Fruit fly (Drosophila melanogaster): ENCODE data around the gene MFS3.

The MFS3 gene

DNA sequence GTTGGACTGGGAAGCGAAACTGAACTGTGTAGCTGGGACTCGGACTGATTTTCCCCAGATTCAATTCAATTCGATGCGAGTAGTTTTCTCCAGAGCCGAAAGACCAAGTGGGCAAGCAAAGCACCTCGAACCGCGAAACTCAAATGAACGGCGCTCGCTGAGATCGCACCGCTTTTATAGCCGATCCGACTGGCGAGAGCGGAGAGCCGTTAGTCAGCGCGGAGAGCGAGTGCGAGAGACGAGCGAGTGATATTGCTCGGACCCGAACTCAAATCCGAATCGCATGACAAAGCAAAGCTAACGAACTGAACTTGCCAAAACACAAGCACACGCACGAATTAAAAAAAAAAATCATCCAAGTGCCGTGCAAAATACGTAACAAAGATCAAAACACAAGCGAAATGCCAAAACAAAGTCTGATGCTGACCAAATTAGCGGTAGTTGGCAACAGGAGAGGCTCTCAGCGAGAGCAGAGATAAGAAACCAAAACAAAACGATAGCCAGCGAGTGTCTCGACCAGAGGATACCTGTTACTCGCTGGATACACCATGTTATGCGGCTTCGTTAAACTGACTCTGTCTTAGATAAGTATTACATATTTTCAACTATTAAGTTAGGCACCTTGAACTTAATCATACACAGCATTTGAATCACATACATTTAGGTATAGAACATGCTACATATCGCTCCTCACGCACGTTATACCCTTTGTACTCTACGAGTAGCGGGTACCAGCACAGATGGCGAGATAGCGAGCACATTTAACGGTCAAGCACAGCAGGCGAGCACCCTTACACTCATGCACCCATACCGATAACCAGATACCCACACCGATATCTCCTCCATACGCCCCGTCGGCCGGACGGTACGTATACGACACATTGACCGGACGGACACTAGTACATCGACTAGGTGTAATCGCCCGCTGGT is 23.9 kb upstream of the MFS3 start (continued):
- TF ChIP-seq crp (GFP tag; optimal IDR thresholded peaks at IDR 0.05) (peak in 1 of 2 experiments; percentile 14), ERR (GFP tag; optimal IDR thresholded peaks at IDR 0.05) (peak; percentile 1), ftz-f1 (GFP tag; optimal IDR thresholded peaks at IDR 0.05) (peak; percentile 20), CG11456 (GFP tag; IDR thresholded peaks at IDR 0.05) (peak; percentile 66), kah (GFP tag; optimal IDR thresholded peaks at IDR 0.05) (peak; percentile 3), mam (GFP tag; optimal IDR thresholded peaks at IDR 0.05) (peak; percentile 77), Hsf (GFP tag; optimal IDR thresholded peaks at IDR 0.05) (peak; percentile 80), H15 (GFP tag; IDR thresholded peaks at IDR 0.05) (peak; percentile 47; the same call in 2 of the 3 replicates), Ptx1 (GFP tag; IDR thresholded peaks at IDR 0.05) (peak; percentile 84), CG43689 (GFP tag; IDR thresholded peaks at IDR 0.05) (no peak), gsb (GFP tag; IDR thresholded peaks at IDR 0.05) (peak; percentile 55; the same call in 1 of the 2 replicates), hbn (GFP tag; IDR thresholded peaks at IDR 0.05; ENCODE audit: partially characterized antibody) (no peak), sob (GFP tag; IDR thresholded peaks at IDR 0.05) (peak; percentile 77), sim (GFP tag; IDR thresholded peaks at IDR 0.05) (no peak), MESR4 (GFP tag; optimal IDR thresholded peaks at IDR 0.05) (no peak), lab (GFP tag; optimal IDR thresholded peaks at IDR 0.05) (peak; percentile 84), CG6272 (GFP tag; IDR thresholded peaks at IDR 0.05) (peak; percentile 57), ham (GFP tag; IDR thresholded peaks at IDR 0.05) (no peak), D19B (GFP tag; optimal IDR thresholded peaks at IDR 0.05) (peak; percentile 99), E2f1 (GFP tag; IDR thresholded peaks at IDR 0.05) (peak; percentile 75), corto (GFP tag; optimal IDR thresholded peaks at IDR 0.05) (peak; percentile 87), run (tag; optimal IDR thresholded peaks at IDR 0.05) (no peak), CG9797 (GFP tag; optimal IDR thresholded peaks at IDR 0.05) (no peak), Awh (GFP tag; IDR thresholded peaks at IDR 0.05) (peak; percentile 36; the same call in 1 of the 2 replicates), Stat92E (GFP tag; optimal IDR thresholded peaks at IDR 0.05) (no peak), sens (GFP tag) (peak; percentile 93), pum (GFP tag; optimal IDR thresholded peaks at IDR 0.05) (peak; percentile 37), CG3847 (GFP tag; IDR thresholded peaks at IDR 0.05) (peak; percentile 78), Hand (GFP tag; optimal IDR thresholded peaks at IDR 0.05) (peak; percentile 42), CG17802 (tag; optimal IDR thresholded peaks at IDR 0.05) (no peak), CG4404 (GFP tag; IDR thresholded peaks at IDR 0.05) (peak; percentile 66), CG10979 (tag; optimal IDR thresholded peaks at IDR 0.05) (peak; percentile 34), dmrt99B (tag; optimal IDR thresholded peaks at IDR 0.05) (peak; percentile 70), CG14441 (GFP tag; IDR thresholded peaks at IDR 0.05) (peak; percentile 84), ken (GFP tag; IDR thresholded peaks at IDR 0.05) (peak; percentile 72; the same call in 2 of the 3 replicates)

DNA sequence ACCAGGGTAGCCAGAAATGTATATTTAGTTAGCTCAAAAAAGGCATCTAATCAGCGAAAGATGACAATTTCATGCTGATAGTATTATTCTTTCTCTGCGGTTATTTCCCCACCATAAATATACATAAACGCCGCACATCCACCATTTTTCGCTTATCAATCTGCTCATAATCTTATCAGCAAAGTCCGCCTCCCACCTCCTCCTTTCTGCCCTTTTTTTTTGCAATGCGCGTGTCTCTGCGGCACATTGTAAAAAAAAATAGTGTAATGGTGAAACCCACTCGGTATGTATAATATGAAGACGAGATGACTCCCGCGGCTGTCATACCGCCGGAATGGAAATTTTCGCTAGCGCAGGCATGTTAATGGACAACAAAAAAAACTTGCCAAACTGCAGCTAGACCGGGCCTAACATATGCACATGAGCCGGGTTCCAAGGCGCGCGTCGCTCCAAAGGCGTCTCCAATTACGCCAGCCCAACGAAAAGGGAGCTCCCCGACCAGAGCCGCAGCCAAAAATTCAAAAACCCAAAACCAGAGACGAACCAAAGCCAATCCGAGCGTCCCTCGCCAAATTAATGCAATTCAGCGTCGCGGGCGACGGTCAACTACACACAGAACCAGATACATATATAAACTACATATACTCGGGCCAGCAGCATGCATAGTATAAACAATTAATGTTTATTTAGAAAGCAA is 22.6 kb upstream of the MFS3 start:
- TF ChIP-seq HLH54F (GFP tag; optimal IDR thresholded peaks at IDR 0.05): no peak
- TF ChIP-seq CG2116 (GFP tag; optimal IDR thresholded peaks at IDR 0.05): no peak
- no peak for TF ChIP-seq CG30403 (GFP tag; optimal IDR thresholded peaks at IDR 0.05)
- TF ChIP-seq sr (GFP tag; IDR thresholded peaks at IDR 0.05): no peak
- no peak for TF ChIP-seq CG4328 (GFP tag; optimal IDR thresholded peaks at IDR 0.05)
- TF ChIP-seq CG34224 (GFP tag; IDR thresholded peaks at IDR 0.05; ENCODE audit: partially characterized antibody): no peak
- no peak for TF ChIP-seq unpg (GFP tag; optimal IDR thresholded peaks at IDR 0.05)
- no peak for TF ChIP-seq CG31365 (tag; optimal IDR thresholded peaks at IDR 0.05)
- no peak for TF ChIP-seq CG1529 (GFP tag; optimal IDR thresholded peaks at IDR 0.05)
- TF ChIP-seq CG2202 (tag; optimal IDR thresholded peaks at IDR 0.05): no peak
- no peak for TF ChIP-seq CG2712 (tag; optimal IDR thresholded peaks at IDR 0.05)
- 0 out of 2 replicates have a peak, but pooled peaks have one; percentile 21 for TF ChIP-seq Drgx (GFP tag; IDR thresholded peaks at IDR 0.05)
- no peak for TF ChIP-seq cato (GFP tag; optimal IDR thresholded peaks at IDR 0.05; ENCODE audit: borderline replicate concordance)
- no peak for TF ChIP-seq CG11085 (GFP tag; IDR thresholded peaks at IDR 0.05)
